Fruit fly (Drosophila melanogaster) whole organism, prepupa: ENCODE results near the gene spz3.
A peak's percentile ranks its signal among the peaks of the same experiment; 100 is the strongest.

ENCODE experiments used
- CG10631 ChIP-seq: fragments of 200-800 bp; sonication (Bioruptor generic); optimal IDR thresholded peaks from 2 replicates; lab custom pipeline; 2016; ENCODE audit warnings: missing biosample characterization, missing genetic modification characterization
- CG10669 ChIP-seq: fragments of 200-800 bp; sonication (Bioruptor generic); optimal IDR thresholded peaks from 3 replicates; lab custom pipeline; 2018; ENCODE audit warnings: missing biosample characterization, mild to moderate bottlenecking, missing genetic modification characterization, moderate library complexity
- CG11294 ChIP-seq: fragments of 200-800 bp; sonication (Bioruptor generic); IDR thresholded peaks from 2 replicates; pipeline ENCODE4 v1.3.6; 2022; ENCODE audit warnings: missing biosample characterization, missing genetic modification characterization
- CG11762 ChIP-seq: fragments of 200-800 bp; sonication (Bioruptor generic); optimal IDR thresholded peaks from 3 replicates; lab custom pipeline; 2016; ENCODE audit warnings: missing biosample characterization, missing genetic modification characterization; ENCODE audit not compliant: insufficient read depth
- CG15336 ChIP-seq: fragments of 200-800 bp; sonication (Bioruptor generic); IDR thresholded peaks from 2 replicates; pipeline ENCODE4 v1.3.6; 2022; ENCODE audit warnings: missing biosample characterization, missing genetic modification characterization
- CG1621 ChIP-seq: fragments of 200-800 bp; sonication (Bioruptor generic); optimal IDR thresholded peaks from 3 replicates; lab custom pipeline; 2018; ENCODE audit warnings: missing biosample characterization, mild to moderate bottlenecking, missing genetic modification characterization
- CG3032 ChIP-seq: fragments of 200-800 bp; optimal IDR thresholded peaks from 2 replicates; lab custom pipeline; 2019; ENCODE audit warnings: missing biosample characterization, mild to moderate bottlenecking, missing genetic modification characterization, moderate library complexity
- CG32006 ChIP-seq: fragments of 200-800 bp; sonication (Bioruptor generic); optimal IDR thresholded peaks from 3 replicates; lab custom pipeline; 2017; ENCODE audit warnings: missing biosample characterization, mild to moderate bottlenecking, missing genetic modification characterization
- CG34406 ChIP-seq: fragments of 200-800 bp; sonication (Bioruptor generic); optimal IDR thresholded peaks from 3 replicates; lab custom pipeline; 2016; ENCODE audit warnings: missing biosample characterization, missing genetic modification characterization
- CG3919 ChIP-seq: fragments of 200-800 bp; sonication (Bioruptor generic); optimal IDR thresholded peaks from 3 replicates; lab custom pipeline; 2016; ENCODE audit warnings: missing biosample characterization, missing genetic modification characterization
- CG6163 ChIP-seq: fragments of 200-800 bp; sonication (Bioruptor generic); IDR thresholded peaks from 3 replicates; pipeline ENCODE4 v1.3.6; 2022; ENCODE audit warnings: missing biosample characterization, missing genetic modification characterization
- CG6792 ChIP-seq: fragments of 200-800 bp; sonication (Bioruptor generic); optimal IDR thresholded peaks from 3 replicates; lab custom pipeline; 2016; ENCODE audit warnings: missing biosample characterization, missing genetic modification characterization
- CG6808 ChIP-seq: fragments of 200-800 bp; sonication (Bioruptor generic); optimal IDR thresholded peaks from 3 replicates; lab custom pipeline; 2017; ENCODE audit warnings: missing biosample characterization, missing genetic modification characterization, mild to moderate bottlenecking, moderate library complexity, missing genetic modification reagents
- CG6854 ChIP-seq: fragments of 200-800 bp; sonication (Bioruptor generic); optimal IDR thresholded peaks from 2 replicates; lab custom pipeline; 2017; ENCODE audit warnings: missing biosample characterization, mild to moderate bottlenecking, missing genetic modification characterization
- CG7368 ChIP-seq: fragments of 200-800 bp; sonication (Bioruptor generic); optimal IDR thresholded peaks from 3 replicates; lab custom pipeline; 2016; ENCODE audit warnings: missing biosample characterization, missing genetic modification characterization
- CG8319 ChIP-seq: fragments of 200-800 bp; sonication (Bioruptor generic); optimal IDR thresholded peaks from 3 replicates; lab custom pipeline; 2016; ENCODE audit warnings: missing biosample characterization, missing genetic modification characterization
- CG9139 ChIP-seq: fragments of 200-800 bp; sonication (Bioruptor generic); optimal IDR thresholded peaks from 3 replicates; lab custom pipeline; 2017; ENCODE audit warnings: missing biosample characterization, mild to moderate bottlenecking, missing genetic modification characterization
- Eip78C ChIP-seq: fragments of 200-800 bp; sonication (Bioruptor generic); peaks from one replicate; lab custom pipeline; 2016; ENCODE audit warnings: missing biosample characterization, missing genetic modification characterization
- Eip93F ChIP-seq: fragments of 200-800 bp; sonication (Bioruptor generic); optimal IDR thresholded peaks from 2 replicates; lab custom pipeline; 2016; ENCODE audit warnings: missing biosample characterization, mild to moderate bottlenecking, missing genetic modification characterization
- Ets96B ChIP-seq: fragments of 200-800 bp; optimal IDR thresholded peaks from 2 replicates; lab custom pipeline; 2019; ENCODE audit warnings: missing biosample characterization, mild to moderate bottlenecking, missing genetic modification characterization, moderate library complexity
- Gug ChIP-seq: fragments of 200-800 bp; sonication (Bioruptor generic); IDR thresholded peaks from 2 replicates; pipeline ENCODE4 v1.3.6; 2022; ENCODE audit warnings: missing biosample characterization, missing genetic modification characterization
- Hr38 ChIP-seq: sonication (Bioruptor generic); optimal IDR thresholded peaks from 2 replicates; lab custom pipeline; 2016; ENCODE audit warnings: missing biosample characterization, missing genetic modification characterization
- Hr39 ChIP-seq: fragments of 200-800 bp; sonication (Bioruptor generic); optimal IDR thresholded peaks from 2 replicates; lab custom pipeline; 2016; ENCODE audit warnings: missing biosample characterization, missing genetic modification characterization
- Hr4 ChIP-seq: fragments of 200-800 bp; sonication (Bioruptor generic); optimal IDR thresholded peaks from 3 replicates; lab custom pipeline; 2016; ENCODE audit warnings: missing biosample characterization, missing genetic modification characterization
- Lpt ChIP-seq: fragments of 200-800 bp; sonication (Bioruptor generic); optimal IDR thresholded peaks from 3 replicates; lab custom pipeline; 2016; ENCODE audit warnings: missing biosample characterization, missing genetic modification characterization
- Met ChIP-seq: fragments of 200-800 bp; sonication (Bioruptor generic); optimal IDR thresholded peaks from 3 replicates; lab custom pipeline; 2016; ENCODE audit warnings: missing biosample characterization, missing genetic modification characterization
- OdsH ChIP-seq: fragments of 200-800 bp; sonication (Bioruptor generic); optimal IDR thresholded peaks from 3 replicates; lab custom pipeline; 2016; ENCODE audit warnings: missing biosample characterization, missing genetic modification characterization
- Smox ChIP-seq: fragments of 200-800 bp; sonication (Bioruptor generic); optimal IDR thresholded peaks from 3 replicates; lab custom pipeline; 2016; ENCODE audit warnings: missing biosample characterization, missing genetic modification characterization
- Sox102F ChIP-seq: fragments of 200-800 bp; sonication (Bioruptor generic); optimal IDR thresholded peaks from 2 replicates; lab custom pipeline; 2016; ENCODE audit warnings: missing biosample characterization, mild to moderate bottlenecking, missing genetic modification characterization
- Sox14 ChIP-seq: fragments of 200-800 bp; sonication (Bioruptor generic); optimal IDR thresholded peaks from 3 replicates; lab custom pipeline; 2016; ENCODE audit warnings: missing biosample characterization, missing genetic modification characterization
- achi ChIP-seq: fragments of 200-800 bp; sonication (Bioruptor generic); optimal IDR thresholded peaks from 3 replicates; lab custom pipeline; 2016; ENCODE audit warnings: missing biosample characterization, missing genetic modification characterization
- acj6 ChIP-seq: fragments of 200-800 bp; sonication (Bioruptor generic); optimal IDR thresholded peaks from 3 replicates; lab custom pipeline; 2016; ENCODE audit warnings: missing biosample characterization, missing genetic modification characterization
- cyc ChIP-seq: fragments of 200-800 bp; sonication (Bioruptor generic); optimal IDR thresholded peaks from 3 replicates; lab custom pipeline; 2016; ENCODE audit warnings: missing biosample characterization, missing genetic modification characterization
- dac ChIP-seq: fragments of 200-800 bp; sonication (Bioruptor generic); optimal IDR thresholded peaks from 2 replicates; lab custom pipeline; 2017; ENCODE audit warnings: missing biosample characterization, mild to moderate bottlenecking, missing genetic modification characterization
- dsx ChIP-seq: fragments of 200-800 bp; optimal IDR thresholded peaks from 3 replicates; lab custom pipeline; 2019; ENCODE audit warnings: missing biosample characterization, mild to moderate bottlenecking, missing genetic modification characterization, moderate library complexity; ENCODE audit not compliant: poor library complexity, severe bottlenecking
- eg ChIP-seq: fragments of 200-800 bp; sonication (Bioruptor generic); IDR thresholded peaks from 3 replicates; pipeline ENCODE4 v1.3.6; 2022; ENCODE audit warnings: missing biosample characterization, missing genetic modification characterization
- fd59A ChIP-seq: fragments of 200-800 bp; sonication (Bioruptor generic); optimal IDR thresholded peaks from 2 replicates; lab custom pipeline; 2017; ENCODE audit warnings: missing biosample characterization, mild to moderate bottlenecking, missing genetic modification characterization, missing genetic modification reagents
- fd85E ChIP-seq: fragments of 200-800 bp; sonication (Bioruptor generic); optimal IDR thresholded peaks from 3 replicates; lab custom pipeline; 2016; ENCODE audit warnings: missing biosample characterization, missing genetic modification characterization
- lz ChIP-seq: fragments of 200-800 bp; sonication (Bioruptor generic); optimal IDR thresholded peaks from 3 replicates; lab custom pipeline; 2016; ENCODE audit warnings: missing biosample characterization, missing genetic modification characterization
- net ChIP-seq: fragments of 200-800 bp; sonication (Bioruptor generic); optimal IDR thresholded peaks from 3 replicates; lab custom pipeline; 2016; ENCODE audit warnings: missing biosample characterization, missing genetic modification characterization
- pdm3 ChIP-seq: fragments of 200-800 bp; sonication (Bioruptor generic); optimal IDR thresholded peaks from 3 replicates; lab custom pipeline; 2016; ENCODE audit warnings: missing biosample characterization, missing genetic modification characterization
- salr ChIP-seq, 2 experiments: fragments of 200-800 bp; sonication (Bioruptor generic); optimal IDR thresholded peaks; 3 replicates each; lab custom pipeline; 2016 to 2018; ENCODE audit warnings: missing biosample characterization in 2 of 2, missing genetic modification characterization in 2 of 2, mild to moderate bottlenecking in 1 of 2
- spab ChIP-seq: fragments of 200-800 bp; sonication (Bioruptor generic); optimal IDR thresholded peaks from 2 replicates; lab custom pipeline; 2017; ENCODE audit warnings: missing biosample characterization, mild to moderate bottlenecking, missing genetic modification characterization, missing genetic modification reagents
- ss ChIP-seq, 2 experiments: fragments of 200-800 bp; sonication (Bioruptor generic); optimal IDR thresholded peaks; 2 replicates in 1 of 2; 3 replicates in 1 of 2; lab custom pipeline; 2017 to 2018; ENCODE audit warnings: mild to moderate bottlenecking in 2 of 2, missing biosample characterization in 2 of 2, missing genetic modification characterization in 2 of 2, moderate library complexity in 1 of 2
- svp ChIP-seq: fragments of 200-800 bp; sonication (Bioruptor generic); peaks from one replicate; lab custom pipeline; 2016; ENCODE audit warnings: missing biosample characterization, missing genetic modification characterization
- topi ChIP-seq: fragments of 200-800 bp; sonication (Bioruptor generic); optimal IDR thresholded peaks from 3 replicates; lab custom pipeline; 2016; ENCODE audit warnings: missing biosample characterization, missing genetic modification characterization
- vri ChIP-seq: fragments of 200-800 bp; sonication (Bioruptor generic); optimal IDR thresholded peaks from 3 replicates; lab custom pipeline; 2016; ENCODE audit warnings: missing biosample characterization, mild to moderate bottlenecking, missing genetic modification characterization

Gene spz3

DNA sequence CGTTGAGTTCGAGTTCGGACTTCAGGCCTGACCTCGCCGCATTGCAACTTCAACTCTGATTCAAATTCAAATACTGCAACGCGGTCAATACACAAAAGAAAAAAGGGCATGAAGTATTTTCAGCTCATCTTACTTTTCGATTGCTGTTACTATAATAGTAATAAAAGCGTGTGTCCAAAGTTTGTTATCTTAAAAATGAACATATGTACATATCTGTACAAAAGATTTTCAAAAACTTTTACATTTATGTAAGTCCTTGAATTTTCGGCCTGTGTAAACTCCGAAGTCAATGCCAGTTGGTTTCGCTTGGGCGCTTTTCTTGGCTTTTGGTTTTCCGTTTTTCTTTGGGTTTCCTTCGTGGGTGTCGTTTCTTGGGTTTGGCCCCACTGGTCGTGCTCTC lies 39.4 kb upstream of the spz3 start (continued):
- TF ChIP-seq CG10669 (GFP tag; lab: Kevin White, UChicago) (no peak), dsx (no peak), CG10631 (GFP tag; lab: Kevin White, UChicago) (no peak), CG32006 (peak; percentile 68), pdm3 (GFP tag; lab: Kevin White, UChicago) (peak; percentile 38), Met (GFP tag; lab: Kevin White, UChicago) (no peak), Sox102F (GFP tag; lab: Kevin White, UChicago) (no peak), Ets96B (tag; lab: Kevin White, UChicago) (no peak), CG9139 (GFP tag; lab: Kevin White, UChicago) (no peak), fd85E (no peak), CG8319 (GFP tag; lab: Kevin White, UChicago) (no peak), Eip78C (GFP tag; lab: Kevin White, UChicago) (peak; percentile 54), CG6808 (GFP tag; lab: Kevin White, UChicago) (no peak), Eip93F (GFP tag; lab: Kevin White, UChicago) (no peak), achi (GFP tag; lab: Kevin White, UChicago) (peak; percentile 49), Lpt (peak; percentile 21), CG6792 (GFP tag; lab: Kevin White, UChicago) (peak; percentile 3), lz (GFP tag; lab: Kevin White, UChicago) (peak; percentile 1), net (GFP tag; lab: Kevin White, UChicago) (peak; percentile 45), CG3032 (tag; lab: Kevin White, UChicago) (no peak), CG15336 (GFP tag; lab: Robert Waterston, UW) (peak; percentile 82), salr (GFP tag; optimal IDR thresholded peaks at IDR 0.05; lab: Kevin White, UChicago) (peak in 1 of 2 experiments; percentile 11), fd59A (no peak), OdsH (peak; percentile 39), CG11294 (GFP tag; lab: Robert Waterston, UW) (0 out of 2 replicates have a peak, but pooled peaks have one; percentile 33), dac (GFP tag; lab: Kevin White, UChicago) (peak; percentile 32), CG6854 (GFP tag; lab: Kevin White, UChicago) (no peak), CG11762 (no peak), svp (GFP tag; lab: Kevin White, UChicago) (no peak), topi (no peak), Hr38 (no peak)

DNA sequence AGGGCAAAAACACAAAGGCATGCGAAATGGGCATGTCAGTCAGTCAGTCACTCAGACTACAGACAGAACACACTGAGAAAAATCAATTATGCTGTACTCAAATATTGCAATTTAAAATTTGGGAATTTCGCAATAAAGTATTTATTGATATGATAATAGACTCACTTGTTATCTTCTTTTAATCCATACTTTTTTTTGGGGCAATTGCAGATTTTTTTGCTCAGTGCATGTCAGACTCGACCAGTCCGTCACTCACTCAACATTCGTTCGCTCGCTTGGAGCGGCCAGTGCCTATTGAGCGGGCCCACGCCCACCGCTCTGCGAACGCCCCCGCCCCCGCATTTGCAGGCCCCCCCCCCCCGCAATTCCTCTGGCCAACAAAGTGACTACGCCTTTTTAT lies 37.0 kb upstream of the spz3 start:
- peak; percentile 93 for TF ChIP-seq CG1621 (tag; lab: Kevin White, UChicago)
- peak; percentile 95 for TF ChIP-seq achi (GFP tag; lab: Kevin White, UChicago)
- peak; percentile 94 for TF ChIP-seq Sox14
- peak; percentile 88 for TF ChIP-seq vri (GFP tag; lab: Kevin White, UChicago)
- peak; percentile 82 for TF ChIP-seq Hr4 (GFP tag; lab: Kevin White, UChicago)
- peak; percentile 93 for TF ChIP-seq Met (GFP tag; lab: Kevin White, UChicago)
- peak; percentile 58 for TF ChIP-seq dac (GFP tag; lab: Kevin White, UChicago)
- peak; percentile 48 for TF ChIP-seq CG11762
- peak; percentile 67 for TF ChIP-seq CG10669 (GFP tag; lab: Kevin White, UChicago)
- TF ChIP-seq CG32006, result peak; percentile 88
- peak; percentile 78 for TF ChIP-seq Ets96B (tag; lab: Kevin White, UChicago)
- TF ChIP-seq CG15336 (GFP tag; lab: Robert Waterston, UW), result peak; percentile 93
- TF ChIP-seq CG6163 (GFP tag; lab: Robert Waterston, UW), result peak; percentile 93
- peak; percentile 93 for TF ChIP-seq Smox
- peak; percentile 67 for TF ChIP-seq spab (GFP tag; lab: Kevin White, UChicago)
- peak; percentile 76 for TF ChIP-seq topi
- peak; percentile 86 for TF ChIP-seq Lpt
- TF ChIP-seq Hr39 (GFP tag; lab: Kevin White, UChicago), result peak; percentile 97
- TF ChIP-seq Eip93F (GFP tag; lab: Kevin White, UChicago), result peak; percentile 78
- peak; percentile 67 for TF ChIP-seq dsx
- peak; percentile 78 for TF ChIP-seq CG3919 (GFP tag; lab: Kevin White, UChicago)
- TF ChIP-seq CG11294 (GFP tag; lab: Robert Waterston, UW), result peak; percentile 69
- TF ChIP-seq CG7368, result peak; percentile 82
- TF ChIP-seq Gug (GFP tag; lab: Robert Waterston, UW), result peak; percentile 72
- peak; percentile 97 for TF ChIP-seq acj6 (GFP tag; lab: Kevin White, UChicago)
- TF ChIP-seq ss (GFP tag; optimal IDR thresholded peaks at IDR 0.05; lab: Kevin White, UChicago), result peak; percentile 54 to 78
- peak; percentile 74 to 90 for TF ChIP-seq salr (GFP tag; optimal IDR thresholded peaks at IDR 0.05; lab: Kevin White, UChicago)
- peak; percentile 46 for TF ChIP-seq fd85E
- TF ChIP-seq Eip78C (GFP tag; lab: Kevin White, UChicago), result peak; percentile 94
- TF ChIP-seq CG34406 (GFP tag; lab: Kevin White, UChicago), result peak; percentile 95
- peak; percentile 67 for TF ChIP-seq CG3032 (tag; lab: Kevin White, UChicago)
- peak; percentile 86 for TF ChIP-seq cyc
- TF ChIP-seq CG6854 (GFP tag; lab: Kevin White, UChicago), result peak; percentile 86
- TF ChIP-seq net (GFP tag; lab: Kevin White, UChicago), result peak; percentile 88
- peak; percentile 87 for TF ChIP-seq eg (GFP tag; lab: Robert Waterston, UW)
- peak; percentile 93 for TF ChIP-seq CG10631 (GFP tag; lab: Kevin White, UChicago)
- peak; percentile 95 for TF ChIP-seq lz (GFP tag; lab: Kevin White, UChicago)
- TF ChIP-seq CG6808 (GFP tag; lab: Kevin White, UChicago), result peak; percentile 70
